Worm (Caenorhabditis elegans) whole organism, young adult: Measurements from ENCODE around the gene C11D2.7.

Source experiments
- B0035.1 ChIP-seq: sonication (generic microtip); optimal IDR thresholded peaks from 2 replicates; lab custom pipeline; 2016; ENCODE audit warnings: missing genetic modification characterization, mild to moderate bottlenecking, missing compliant biosample characterization, missing genotype, missing genetic modification reagents
- aptf-3 ChIP-seq: fragments of 200-800 bp; sonication (Bioruptor generic); IDR thresholded peaks from 2 replicates; pipeline ENCODE4 v1.3.6; 2022; ENCODE audit warnings: missing genetic modification characterization, missing compliant biosample characterization
- egl-18 ChIP-seq: fragments of 200-800 bp; sonication (Bioruptor generic); IDR thresholded peaks from 2 replicates; pipeline ENCODE4 v1.3.6; 2022; ENCODE audit warnings: missing genetic modification reagents, missing genetic modification characterization, missing compliant biosample characterization
- gei-17 ChIP-seq: fragments of 200-800 bp; sonication (Bioruptor generic); optimal IDR thresholded peaks from 2 replicates; lab custom pipeline; 2018; ENCODE audit warnings: mild to moderate bottlenecking, missing genetic modification characterization, missing compliant biosample characterization
- hmg-20 ChIP-seq: fragments of 200-800 bp; sonication (Bioruptor generic); IDR thresholded peaks from 2 replicates; pipeline ENCODE4 v1.3.6; 2022; ENCODE audit warnings: missing genetic modification reagents, missing genetic modification characterization, missing compliant biosample characterization
- madf-6 ChIP-seq: fragments of 200-800 bp; sonication (Bioruptor generic); IDR thresholded peaks from 2 replicates; pipeline ENCODE4 v1.3.6; 2022; ENCODE audit warnings: missing genetic modification reagents, missing genetic modification characterization, missing compliant biosample characterization
- nfya-1 ChIP-seq: sonication (generic microtip); optimal IDR thresholded peaks from 2 replicates; lab custom pipeline; 2017; ENCODE audit warnings: antibody characterized with exemption, missing compliant biosample characterization, missing genetic modification characterization, borderline replicate concordance; ENCODE audit not compliant: insufficient read depth
- repo-1 ChIP-seq: sonication (generic microtip); optimal IDR thresholded peaks from 2 replicates; lab custom pipeline; 2017; ENCODE audit warnings: mild to moderate bottlenecking, missing genetic modification characterization, missing compliant biosample characterization
- zfh-2 ChIP-seq: fragments of 200-800 bp; sonication (Bioruptor generic); conservative IDR thresholded peaks from 2 replicates; pipeline ENCODE4 v1.3.6; 2022; ENCODE audit warnings: missing genetic modification reagents, missing genetic modification characterization, missing compliant biosample characterization
- ztf-3 ChIP-seq: fragments of 200-800 bp; sonication (Bioruptor generic); optimal IDR thresholded peaks from 2 replicates; lab custom pipeline; 2018; ENCODE audit warnings: mild to moderate bottlenecking, missing genetic modification characterization, missing compliant biosample characterization

- TF ChIP-seq madf-6 (GFP tag; lab: Robert Waterston, UW) (no peak), nfya-1 (tag; lab: Kevin White, UChicago) (no peak), gei-17 (GFP tag; lab: Kevin White, UChicago) (no peak), B0035.1 (no peak), hmg-20 (GFP tag; lab: Robert Waterston, UW) (no peak), egl-18 (GFP tag; lab: Robert Waterston, UW) (no peak), ztf-3 (GFP tag; lab: Kevin White, UChicago) (no peak), repo-1 (no peak), aptf-3 (GFP tag; lab: Robert Waterston, UW) (no peak), zfh-2 (GFP tag; lab: Robert Waterston, UW) (no peak)
Measured at ce11 chrIV:6177383-6177782, 22.2 kb upstream of the C11D2.7 start.
